Worm (Caenorhabditis elegans): ENCODE measurements around the gene chhy-1.

The chhy-1 gene

DNA sequence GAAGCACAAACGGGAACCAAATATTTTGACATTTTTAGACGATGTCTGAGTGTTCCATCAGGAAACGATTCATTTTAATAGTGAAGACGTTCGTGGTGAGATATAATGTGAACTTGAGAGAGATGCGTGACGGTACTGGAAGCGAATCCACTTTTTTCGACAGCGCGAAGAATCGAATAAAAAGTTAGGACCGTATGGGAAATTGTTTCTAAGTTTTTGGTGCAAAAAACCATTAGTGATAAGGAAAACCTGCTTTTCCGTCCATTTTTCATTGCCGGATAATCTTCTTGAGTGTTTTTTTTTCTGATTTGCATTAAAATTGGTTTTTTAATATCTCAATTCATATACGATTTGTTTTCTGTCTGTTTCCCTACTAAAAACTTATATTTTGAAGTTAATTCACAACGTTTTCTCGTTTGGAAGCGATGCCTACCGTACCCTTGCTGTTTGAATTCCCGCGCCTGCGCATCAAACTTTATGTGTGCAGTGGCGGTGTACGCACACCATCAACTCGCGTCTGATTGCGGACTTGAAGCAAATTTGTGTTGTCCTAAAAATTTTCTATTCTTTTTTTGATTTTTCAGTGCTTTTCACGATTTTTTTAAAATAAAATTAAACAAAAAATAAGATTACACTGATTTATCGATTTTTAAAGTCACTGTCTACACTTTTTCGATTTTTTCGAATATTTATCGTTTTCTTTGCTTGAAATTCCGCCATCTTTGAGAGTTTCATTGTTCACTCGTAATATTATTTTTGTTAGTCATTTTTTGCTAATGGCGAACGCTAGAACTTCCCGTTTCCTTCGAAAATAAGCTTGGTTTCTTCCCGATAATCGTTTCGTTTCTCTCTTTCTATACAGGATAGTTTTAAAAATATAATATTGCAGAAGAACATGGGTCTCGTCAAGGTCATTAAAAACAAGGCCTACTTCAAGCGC lies 48.1 kb downstream of the chhy-1 start, which contains the start of the genes col-38 and rpl-5 (continued):
- TF ChIP-seq dsc-1 (tag; optimal IDR thresholded peaks at IDR 0.05) (peak; percentile 82), nhr-90 (tag; optimal IDR thresholded peaks at IDR 0.05; ENCODE audit: poor library complexity) (peak; percentile 84), xbp-1 (tag; optimal IDR thresholded peaks at IDR 0.05) (peak; percentile 95), dpl-1 (GFP tag; optimal IDR thresholded peaks at IDR 0.05) (peak; percentile 97 to 99 (median 97)), unc-62 (GFP tag; optimal IDR thresholded peaks at IDR 0.05) (no peak), nhr-20 (tag; optimal IDR thresholded peaks at IDR 0.05) (peak; percentile 95), unc-30 (tag; optimal IDR thresholded peaks at IDR 0.05) (no peak), nhr-19 (GFP tag; conservative IDR thresholded peaks at IDR 0.05) (peak; percentile 88), irx-1 (tag; optimal IDR thresholded peaks at IDR 0.05) (peak; percentile 54), elt-3 (tag; optimal IDR thresholded peaks at IDR 0.05) (peak in 4 of 6 experiments; percentile 11 to 91 (median 82)), alr-1 (tag; optimal IDR thresholded peaks at IDR 0.05; ENCODE audit: borderline replicate concordance) (no peak), aly-2 (tag; optimal IDR thresholded peaks at IDR 0.05) (peak; percentile 30), lin-35 (GFP tag; optimal IDR thresholded peaks at IDR 0.05) (peak; percentile 98 to 99), ceh-63 (GFP tag; optimal IDR thresholded peaks at IDR 0.05) (no peak), snpc-4 (tag; optimal IDR thresholded peaks at IDR 0.05) (peak; percentile 86), efl-3 (GFP tag; optimal IDR thresholded peaks at IDR 0.05) (no peak), blmp-1 (tag; optimal IDR thresholded peaks at IDR 0.05) (peak; percentile 86), fkh-8 (tag; optimal IDR thresholded peaks at IDR 0.05) (peak; percentile 93), nhr-71 (tag; optimal IDR thresholded peaks at IDR 0.05) (peak; percentile 94), mef-2 (tag; optimal IDR thresholded peaks at IDR 0.05) (peak; percentile 29), lin-13 (GFP tag; optimal IDR thresholded peaks at IDR 0.05) (peak; percentile 87), aha-1 (tag; optimal IDR thresholded peaks at IDR 0.05) (peak; percentile 59), nhr-11 (tag; optimal IDR thresholded peaks at IDR 0.05) (peak; percentile 54), pqm-1 (tag; optimal IDR thresholded peaks at IDR 0.05) (no peak), mdl-1 (tag; optimal IDR thresholded peaks at IDR 0.05) (peak in 1 of 2 experiments; percentile 85), fkh-10 (GFP tag; optimal IDR thresholded peaks at IDR 0.05) (peak; percentile 72), C04F5.9 (tag; optimal IDR thresholded peaks at IDR 0.05) (peak; percentile 85), nhr-84 (tag; optimal IDR thresholded peaks at IDR 0.05) (no peak), Y116A8C.19 (tag; optimal IDR thresholded peaks at IDR 0.05; ENCODE audit: borderline replicate concordance) (no peak), ces-1 (GFP tag; optimal IDR thresholded peaks at IDR 0.05) (no peak), hlh-17 (GFP tag; optimal IDR thresholded peaks at IDR 0.05; ENCODE audit: borderline replicate concordance) (no peak), jun-1 (tag; optimal IDR thresholded peaks at IDR 0.05) (peak; percentile 81), fos-1 (tag; optimal IDR thresholded peaks at IDR 0.05) (peak; percentile 79), lin-39 (tag; optimal IDR thresholded peaks at IDR 0.05) (peak; percentile 47), elt-2 (tag; optimal IDR thresholded peaks at IDR 0.05) (peak; percentile 66), lin-15B (tag; optimal IDR thresholded peaks at IDR 0.05) (peak; percentile 94), unc-130 (tag; optimal IDR thresholded peaks at IDR 0.05) (peak; percentile 96), snu-23 (GFP tag; optimal IDR thresholded peaks at IDR 0.05) (peak; percentile 95), sox-4 (tag; optimal IDR thresholded peaks at IDR 0.05) (peak; percentile 30), rnt-1 (tag; optimal IDR thresholded peaks at IDR 0.05) (peak; percentile 92), skn-1 (tag; optimal IDR thresholded peaks at IDR 0.05) (peak; percentile 94), pag-3 (tag; optimal IDR thresholded peaks at IDR 0.05; ENCODE audit: borderline replicate concordance, insufficient read depth) (no peak), isw-1 (GFP tag; IDR thresholded peaks at IDR 0.05) (peak; percentile 96), zip-4 (GFP tag; optimal IDR thresholded peaks at IDR 0.05) (peak; percentile 47), hlh-4 (tag; optimal IDR thresholded peaks at IDR 0.05) (no peak)

Measured in whole organism, L1 larva.